Fruit fly (Drosophila melanogaster): ENCODE results near the gene CG9515.

CG9515 gene

DNA sequence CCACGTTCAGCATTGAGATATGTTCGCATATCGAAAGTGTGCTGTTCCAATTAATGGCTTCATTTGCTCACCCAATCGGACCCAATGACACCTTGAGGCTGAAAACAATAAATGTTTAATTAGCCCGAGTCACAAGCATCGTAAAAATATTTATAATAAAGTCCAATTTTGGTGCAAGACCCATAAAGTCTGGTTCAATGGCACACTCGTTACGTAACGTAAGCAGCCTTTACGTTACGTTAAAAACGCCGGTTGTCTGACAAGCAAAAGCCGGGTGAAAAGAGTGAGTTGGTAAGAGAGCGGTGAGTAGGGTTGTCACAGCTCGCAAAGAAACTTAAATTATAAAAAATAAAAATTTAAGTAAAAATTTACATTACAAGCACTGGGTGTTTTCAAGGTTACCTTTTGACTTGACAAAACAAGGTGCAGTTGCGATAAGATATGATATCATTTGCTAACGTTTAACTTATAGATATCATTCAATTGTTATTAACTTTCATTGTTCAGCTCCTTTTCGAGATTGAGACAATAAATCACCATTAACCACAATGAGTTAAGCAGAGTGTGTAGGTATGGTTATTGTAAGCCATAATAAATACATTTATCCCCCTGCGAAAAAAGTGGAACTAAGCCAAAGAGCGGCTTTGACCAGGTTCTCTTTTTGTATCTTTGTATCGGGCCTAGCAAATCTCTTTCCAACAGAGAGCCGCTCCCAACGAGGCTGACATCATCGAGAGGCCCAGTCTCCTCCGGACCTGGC, 44.9 kb downstream of the CG9515 start (continued):
- TF ChIP-seq CG15269 (tag; optimal IDR thresholded peaks at IDR 0.05) (peak; percentile 40), bcd (GFP tag; optimal IDR thresholded peaks at IDR 0.05) (peak; percentile 54), PHDP (tag; optimal IDR thresholded peaks at IDR 0.05) (peak; percentile 51), CG14710 (tag; optimal IDR thresholded peaks at IDR 0.05) (peak; percentile 29), CG30403 (GFP tag; optimal IDR thresholded peaks at IDR 0.05) (peak; percentile 58), CG17568 (GFP tag; optimal IDR thresholded peaks at IDR 0.05) (peak; percentile 42), CG12219 (GFP tag; optimal IDR thresholded peaks at IDR 0.05) (peak; percentile 39), CG10274 (GFP tag; optimal IDR thresholded peaks at IDR 0.05) (no peak), CG12391 (tag; optimal IDR thresholded peaks at IDR 0.05) (peak; percentile 56), MBD-R2 (GFP tag; IDR thresholded peaks at IDR 0.05) (no peak), CrebB (tag; optimal IDR thresholded peaks at IDR 0.05) (no peak), Abd-B (GFP tag; optimal IDR thresholded peaks at IDR 0.05) (peak; percentile 27), CG2129 (GFP tag; IDR thresholded peaks at IDR 0.05; ENCODE audit: partially characterized antibody) (no peak), CG6254 (GFP tag; optimal IDR thresholded peaks at IDR 0.05) (peak; percentile 27)

DNA sequence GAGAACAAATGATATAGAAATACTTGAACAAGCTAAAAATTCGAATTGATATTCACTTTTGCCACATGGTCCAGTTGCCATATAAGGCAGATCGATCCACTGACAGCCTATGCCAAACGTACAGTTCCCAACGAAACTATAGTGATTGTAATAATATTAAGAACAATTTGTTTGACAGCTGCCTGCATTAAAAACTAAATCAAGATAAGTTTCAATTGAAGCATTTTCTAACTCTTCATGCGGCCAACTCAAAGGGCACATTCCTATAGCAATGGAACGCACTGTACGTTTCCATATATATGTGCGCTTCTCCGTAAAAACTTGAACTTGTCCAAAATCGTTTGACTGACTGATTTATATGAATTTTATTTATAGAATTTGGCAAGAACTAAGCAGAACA, 48.8 kb downstream of the CG9515 start:
- TF ChIP-seq CG1603 (tag; optimal IDR thresholded peaks at IDR 0.05), result peak; percentile 11
- TF ChIP-seq CG10147 (GFP tag; optimal IDR thresholded peaks at IDR 0.05), result peak; percentile 61
- TF ChIP-seq Gug (GFP tag; IDR thresholded peaks at IDR 0.05), result peak; percentile 63; the same call in 2 of the 4 replicates
- no peak for TF ChIP-seq NC2β (GFP tag; optimal IDR thresholded peaks at IDR 0.05)
- peak; percentile 69 for TF ChIP-seq CG2678 (tag; optimal IDR thresholded peaks at IDR 0.05)
- peak; percentile 63 for TF ChIP-seq Fer3 (tag; optimal IDR thresholded peaks at IDR 0.05)
- peak; percentile 56 for TF ChIP-seq zfh2 (GFP tag; optimal IDR thresholded peaks at IDR 0.05)
- TF ChIP-seq fd96Cb (tag; optimal IDR thresholded peaks at IDR 0.05), result no peak
- peak; percentile 51 for TF ChIP-seq scrt (GFP tag; optimal IDR thresholded peaks at IDR 0.05)
- TF ChIP-seq nerfin-1 (tag; optimal IDR thresholded peaks at IDR 0.05), result no peak
- peak; percentile 10 for TF ChIP-seq cwo (GFP tag; optimal IDR thresholded peaks at IDR 0.05)
- no peak for TF ChIP-seq p53 (GFP tag; optimal IDR thresholded peaks at IDR 0.05)
- TF ChIP-seq salm (tag; optimal IDR thresholded peaks at IDR 0.05), result no peak
- TF ChIP-seq abd-A (tag; optimal IDR thresholded peaks at IDR 0.05), result peak; percentile 9
- TF ChIP-seq nerfin-2 (GFP tag; IDR thresholded peaks at IDR 0.05; ENCODE audit: partially characterized antibody), result no peak
- TF ChIP-seq CG7357 (GFP tag; IDR thresholded peaks at IDR 0.05), result peak; percentile 44; the same call in 1 of the 3 replicates
- peak; percentile 16 for TF ChIP-seq CG4424 (GFP tag; optimal IDR thresholded peaks at IDR 0.05)
- peak; percentile 28 for TF ChIP-seq CG1233 (GFP tag; optimal IDR thresholded peaks at IDR 0.05)
- TF ChIP-seq CG4707 (GFP tag; optimal IDR thresholded peaks at IDR 0.05), result no peak
- TF ChIP-seq pnt (GFP tag; optimal IDR thresholded peaks at IDR 0.05), result no peak
- no peak for TF ChIP-seq CG14710 (tag; optimal IDR thresholded peaks at IDR 0.05)
- TF ChIP-seq MBD-R2 (GFP tag; IDR thresholded peaks at IDR 0.05), result peak; percentile 46; the same call in 1 of the 2 replicates
- peak; percentile 56; the same call in 1 of the 2 replicates for TF ChIP-seq Ada2b (GFP tag; IDR thresholded peaks at IDR 0.05)
- TF ChIP-seq nom (GFP tag; optimal IDR thresholded peaks at IDR 0.05), result no peak
- peak; percentile 80 for TF ChIP-seq CG14014 (GFP tag; IDR thresholded peaks at IDR 0.05)
- no peak for TF ChIP-seq CkIIα-i1 (GFP tag; IDR thresholded peaks at IDR 0.05)
- TF ChIP-seq Chrac-16 (GFP tag; optimal IDR thresholded peaks at IDR 0.05), result peak; percentile 28
- TF ChIP-seq CG10959 (GFP tag; IDR thresholded peaks at IDR 0.05), result 0 out of 2 replicates have a peak, but pooled peaks have one; percentile 31
- peak; percentile 93 for TF ChIP-seq Med (GFP tag)
- peak; percentile 59 for TF ChIP-seq mam (GFP tag; optimal IDR thresholded peaks at IDR 0.05)
- TF ChIP-seq ham (GFP tag; IDR thresholded peaks at IDR 0.05), result peak; percentile 11; the same call in 1 of the 2 replicates
- peak; percentile 36; the same call in 1 of the 2 replicates for TF ChIP-seq CG17612 (GFP tag; IDR thresholded peaks at IDR 0.05)
- TF ChIP-seq E2f2 (GFP tag; IDR thresholded peaks at IDR 0.05), result no peak
- TF ChIP-seq jigr1 (GFP tag; IDR thresholded peaks at IDR 0.05), result no peak
- peak; percentile 54 for TF ChIP-seq CG7372 (GFP tag; IDR thresholded peaks at IDR 0.05)
